Fruit fly (Drosophila melanogaster) whole organism, embryonic: ENCODE measurements around the gene ssp5.

ENCODE experiments used
- Atf3 ChIP-seq: fragments of 200-800 bp; sonication (Bioruptor generic); optimal IDR thresholded peaks from 3 replicates; lab custom pipeline; 2016; ENCODE audit warnings: missing biosample characterization, missing genetic modification characterization
- CG10431 ChIP-seq: fragments of 200-800 bp; sonication (Bioruptor generic); optimal IDR thresholded peaks from 3 replicates; lab custom pipeline; 2018; ENCODE audit warnings: missing biosample characterization, mild to moderate bottlenecking, missing genetic modification characterization
- CG11247 ChIP-seq: fragments of 200-800 bp; sonication (Bioruptor generic); IDR thresholded peaks from 2 replicates; pipeline ENCODE4 v1.3.6; 2022; ENCODE audit warnings: missing biosample characterization, missing genetic modification characterization
- CG12104 ChIP-seq: fragments of 200-800 bp; sonication (Bioruptor generic); optimal IDR thresholded peaks from 3 replicates; lab custom pipeline; 2016; ENCODE audit warnings: missing biosample characterization, missing genetic modification characterization
- CG13775 ChIP-seq: fragments of 200-800 bp; sonication (Bioruptor generic); optimal IDR thresholded peaks from 3 replicates; lab custom pipeline; 2017; ENCODE audit warnings: missing biosample characterization, mild to moderate bottlenecking, missing genetic modification characterization
- CG15073 ChIP-seq: fragments of 200-800 bp; sonication (Bioruptor generic); optimal IDR thresholded peaks from 2 replicates; lab custom pipeline; 2016; ENCODE audit warnings: missing biosample characterization, missing genetic modification characterization
- CG18476 ChIP-seq: fragments of 200-800 bp; sonication (Bioruptor generic); optimal IDR thresholded peaks from 2 replicates; lab custom pipeline; 2016; ENCODE audit warnings: missing biosample characterization, mild to moderate bottlenecking, missing genetic modification characterization
- CG2116 ChIP-seq: fragments of 200-800 bp; sonication (Bioruptor generic); optimal IDR thresholded peaks from 3 replicates; lab custom pipeline; 2018; ENCODE audit warnings: missing biosample characterization, mild to moderate bottlenecking, missing genetic modification characterization
- CG2202 ChIP-seq: fragments of 200-800 bp; sonication (Bioruptor generic); optimal IDR thresholded peaks from 2 replicates; lab custom pipeline; 2018; ENCODE audit warnings: missing biosample characterization, mild to moderate bottlenecking, missing genetic modification characterization
- CG2875 ChIP-seq: fragments of 200-800 bp; sonication (Bioruptor generic); optimal IDR thresholded peaks from 2 replicates; lab custom pipeline; 2017; ENCODE audit warnings: missing biosample characterization, mild to moderate bottlenecking, missing genetic modification characterization, missing genetic modification reagents
- CG32767 ChIP-seq: fragments of 200-800 bp; sonication (Bioruptor generic); IDR thresholded peaks from 2 replicates; pipeline ENCODE4 v1.3.6; 2022; ENCODE audit warnings: missing biosample characterization, missing genetic modification characterization
- CG34422 ChIP-seq: fragments of 200-800 bp; sonication (Bioruptor generic); IDR thresholded peaks from 3 replicates; pipeline ENCODE4 v1.3.6; 2022; ENCODE audit warnings: missing biosample characterization, missing genetic modification characterization
- CG3726 ChIP-seq: fragments of 200-800 bp; sonication (Bioruptor generic); IDR thresholded peaks from 3 replicates; pipeline ENCODE4, ENCODE4 v1.3.6; 2022; ENCODE audit warnings: missing biosample characterization, missing genetic modification characterization
- CG3838 ChIP-seq: fragments of 200-800 bp; sonication (Bioruptor generic); optimal IDR thresholded peaks from 3 replicates; lab custom pipeline; 2016; ENCODE audit warnings: missing biosample characterization, missing genetic modification characterization
- CG4617 ChIP-seq: fragments of 200-800 bp; sonication (Bioruptor generic); optimal IDR thresholded peaks from 3 replicates; lab custom pipeline; 2016; ENCODE audit warnings: missing biosample characterization, missing genetic modification characterization, borderline replicate concordance
- CG6254 ChIP-seq: fragments of 200-800 bp; sonication (Bioruptor generic); optimal IDR thresholded peaks from 3 replicates; lab custom pipeline; 2017; ENCODE audit warnings: mild to moderate bottlenecking, missing biosample characterization, missing genetic modification reagents, missing genetic modification characterization
- CG6689 ChIP-seq: fragments of 200-800 bp; sonication (Bioruptor generic); IDR thresholded peaks from 2 replicates; pipeline ENCODE4 v1.3.6; 2022; ENCODE audit warnings: missing biosample characterization, missing genetic modification characterization
- CG6765 ChIP-seq: fragments of 200-800 bp; sonication (Bioruptor generic); optimal IDR thresholded peaks from 3 replicates; lab custom pipeline; 2017; ENCODE audit warnings: missing biosample characterization, mild to moderate bottlenecking, missing genetic modification characterization
- CG7963 ChIP-seq: fragments of 200-800 bp; sonication (Bioruptor generic); IDR thresholded peaks from 3 replicates; pipeline ENCODE4 v1.3.6; 2022; ENCODE audit warnings: missing biosample characterization, missing genetic modification characterization; ENCODE audit not compliant: partially characterized antibody
- CG7987 ChIP-seq: fragments of 200-800 bp; sonication (Bioruptor generic); optimal IDR thresholded peaks from 2 replicates; lab custom pipeline; 2018; ENCODE audit warnings: missing biosample characterization, mild to moderate bottlenecking, missing genetic modification characterization, moderate library complexity
- CHES-1-like ChIP-seq: fragments of 200-800 bp; sonication (Bioruptor generic); optimal IDR thresholded peaks from 2 replicates; lab custom pipeline; 2016; ENCODE audit warnings: missing biosample characterization, missing genetic modification characterization
- E2f2 ChIP-seq: fragments of 200-800 bp; sonication (Bioruptor generic); IDR thresholded peaks from 2 replicates; pipeline ENCODE4 v1.3.6; 2022; ENCODE audit warnings: missing biosample characterization, missing genetic modification characterization
- Hr51 ChIP-seq, 2 experiments: fragments of 200-800 bp; sonication (Bioruptor generic); optimal IDR thresholded peaks; 2 replicates in 1 of 2; 3 replicates in 1 of 2; lab custom pipeline; 2016 to 2018; ENCODE audit warnings: missing biosample characterization in 2 of 2, missing genetic modification characterization in 2 of 2, mild to moderate bottlenecking in 1 of 2, moderate library complexity in 1 of 2
- Hr78 ChIP-seq, 2 experiments: fragments of 200-800 bp in 1 of 2; fragments of >200 bp in 1 of 2; sonication (Bioruptor generic) in 1 of 2; optimal IDR thresholded peaks; 2 replicates each; lab custom pipeline; 2017 to 2019; ENCODE audit warnings: missing biosample characterization in 2 of 2, missing genetic modification characterization in 2 of 2, mild to moderate bottlenecking in 1 of 2, moderate library complexity in 1 of 2
- Lim3 ChIP-seq: fragments of 200-800 bp; sonication (Bioruptor generic); IDR thresholded peaks from 2 replicates; pipeline ENCODE4 v1.3.6; 2022; ENCODE audit warnings: missing biosample characterization, missing genetic modification characterization
- Mrtf ChIP-seq: fragments of 200-800 bp; sonication (Bioruptor generic); IDR thresholded peaks from 3 replicates; pipeline ENCODE4 v1.3.6; 2022; ENCODE audit warnings: missing biosample characterization, missing genetic modification characterization
- Myb ChIP-seq: fragments of 200-800 bp; sonication (Bioruptor generic); optimal IDR thresholded peaks from 2 replicates; lab custom pipeline; 2016; ENCODE audit warnings: missing biosample characterization, missing genetic modification characterization
- Neu2 ChIP-seq: fragments of 200-800 bp; sonication (Bioruptor generic); optimal IDR thresholded peaks from 3 replicates; lab custom pipeline; 2016; ENCODE audit warnings: missing biosample characterization, missing genetic modification characterization, borderline replicate concordance
- Scr ChIP-seq: fragments of 200-800 bp; sonication (Bioruptor generic); IDR thresholded peaks from 2 replicates; pipeline ENCODE4 v1.3.6; 2022; ENCODE audit warnings: missing biosample characterization, missing genetic modification characterization; ENCODE audit not compliant: partially characterized antibody
- Side ChIP-seq: fragments of 200-800 bp; sonication (Bioruptor generic); optimal IDR thresholded peaks from 2 replicates; lab custom pipeline; 2016; ENCODE audit warnings: missing biosample characterization, missing genetic modification characterization
- bowl ChIP-seq: fragments of 200-800 bp; sonication (Bioruptor generic); IDR thresholded peaks from 2 replicates; pipeline ENCODE4 v1.3.6; 2022; ENCODE audit warnings: missing biosample characterization, missing genetic modification characterization
- br ChIP-seq: fragments of >200 bp; optimal IDR thresholded peaks from 2 replicates; lab custom pipeline; 2017
- bsh ChIP-seq, 2 experiments: fragments of 200-800 bp; sonication (Bioruptor generic); optimal IDR thresholded peaks; 2 replicates each; lab custom pipeline; 2017 to 2018; ENCODE audit warnings: mild to moderate bottlenecking in 2 of 2, missing biosample characterization in 2 of 2, missing genetic modification characterization in 2 of 2, moderate library complexity in 1 of 2
- caup ChIP-seq: fragments of 200-800 bp; sonication (Bioruptor generic); optimal IDR thresholded peaks from 3 replicates; lab custom pipeline; 2017; ENCODE audit warnings: missing biosample characterization, mild to moderate bottlenecking, missing genetic modification characterization, moderate library complexity; ENCODE audit not compliant: severe bottlenecking
- chn ChIP-seq: fragments of 200-800 bp; sonication (Bioruptor generic); optimal IDR thresholded peaks from 2 replicates; lab custom pipeline; 2016; ENCODE audit warnings: missing biosample characterization, missing genetic modification characterization
- dmrt99B ChIP-seq: fragments of 200-800 bp; sonication (Bioruptor generic); optimal IDR thresholded peaks from 2 replicates; lab custom pipeline; 2018; ENCODE audit warnings: missing biosample characterization, mild to moderate bottlenecking, missing genetic modification characterization, moderate library complexity
- eyg ChIP-seq: fragments of 200-800 bp; sonication (Bioruptor generic); optimal IDR thresholded peaks from 3 replicates; lab custom pipeline; 2016; ENCODE audit warnings: missing biosample characterization, missing genetic modification characterization
- gem ChIP-seq: fragments of 200-800 bp; sonication (Bioruptor generic); optimal IDR thresholded peaks from 2 replicates; lab custom pipeline; 2019; ENCODE audit warnings: missing biosample characterization, mild to moderate bottlenecking, missing genetic modification characterization, moderate library complexity
- hbn ChIP-seq: fragments of 200-800 bp; sonication (Bioruptor generic); IDR thresholded peaks from 2 replicates; pipeline ENCODE4 v1.3.6; 2022; ENCODE audit warnings: missing biosample characterization, missing genetic modification characterization; ENCODE audit not compliant: partially characterized antibody
- her ChIP-seq: fragments of 200-800 bp; sonication (Bioruptor generic); optimal IDR thresholded peaks from 2 replicates; lab custom pipeline; 2016; ENCODE audit warnings: missing biosample characterization, missing genetic modification characterization
- hkb ChIP-seq, 2 experiments: fragments of 200-800 bp in 1 of 2; fragments of >200 bp in 1 of 2; sonication (Bioruptor generic) in 1 of 2; IDR thresholded peaks in 1 of 2; optimal IDR thresholded peaks in 1 of 2; 2 replicates each; pipeline versions ENCODE4 v1.3.6 to Lab custom; 2017 to 2022; ENCODE audit warnings: missing biosample characterization in 1 of 2, missing genetic modification characterization in 1 of 2
- insv ChIP-seq, 2 experiments: fragments of 200-800 bp; sonication (Bioruptor generic); optimal IDR thresholded peaks; 3 replicates each; lab custom pipeline; 2016 to 2018; ENCODE audit warnings: missing biosample characterization in 2 of 2, missing genetic modification characterization in 2 of 2
- kah ChIP-seq: fragments of 200-800 bp; sonication (Bioruptor generic); optimal IDR thresholded peaks from 2 replicates; lab custom pipeline; 2018; ENCODE audit warnings: missing biosample characterization, mild to moderate bottlenecking, missing genetic modification characterization
- luna ChIP-seq: fragments of 200-800 bp; sonication (Bioruptor generic); optimal IDR thresholded peaks from 2 replicates; lab custom pipeline; 2016; ENCODE audit warnings: missing biosample characterization, missing genetic modification characterization
- pho ChIP-seq: fragments of 200-800 bp; sonication (Bioruptor generic); optimal IDR thresholded peaks from 2 replicates; lab custom pipeline; 2016; ENCODE audit warnings: missing biosample characterization, missing genetic modification characterization
- phol ChIP-seq: fragments of 200-800 bp; sonication (Bioruptor generic); optimal IDR thresholded peaks from 3 replicates; lab custom pipeline; 2018; ENCODE audit warnings: missing biosample characterization, mild to moderate bottlenecking, missing genetic modification characterization, moderate library complexity
- pzg ChIP-seq: fragments of 200-800 bp; sonication (Bioruptor generic); optimal IDR thresholded peaks from 3 replicates; lab custom pipeline; 2018; ENCODE audit warnings: missing biosample characterization, mild to moderate bottlenecking, missing genetic modification characterization, moderate library complexity
- run ChIP-seq: fragments of 200-800 bp; sonication (Bioruptor generic); optimal IDR thresholded peaks from 3 replicates; lab custom pipeline; 2018; ENCODE audit warnings: missing biosample characterization, mild to moderate bottlenecking, missing genetic modification characterization
- sob ChIP-seq: fragments of 200-800 bp; sonication (Bioruptor generic); IDR thresholded peaks from 2 replicates; pipeline ENCODE4 v1.3.6; 2022; ENCODE audit warnings: missing biosample characterization, missing genetic modification characterization
- tgo ChIP-seq: fragments of 200-800 bp; sonication (Bioruptor generic); IDR thresholded peaks from 3 replicates; pipeline ENCODE4 v1.3.6; 2022; ENCODE audit warnings: missing biosample characterization, missing genetic modification characterization

Gene ssp5

dm6 chr3R:12078961-12079360 lies 46.0 kb downstream of the ssp5 start (continued):
- TF ChIP-seq CG3838 (GFP tag; lab: Kevin White, UChicago) = no peak
- TF ChIP-seq Myb (GFP tag; lab: Kevin White, UChicago) = no peak
- no peak for TF ChIP-seq phol
- no peak for TF ChIP-seq CG7963 (GFP tag; lab: Robert Waterston, UW)
- no peak for TF ChIP-seq CG18476
- TF ChIP-seq CG3726 (GFP tag; lab: Robert Waterston, UW) = peak; percentile 38; the same call in 1 of the 3 replicates
- TF ChIP-seq hkb (optimal IDR thresholded peaks at IDR 0.05; lab: Kevin White, UChicago) = no peak
- TF ChIP-seq hkb (GFP tag; IDR thresholded peaks at IDR 0.05; lab: Robert Waterston, UW) = peak; percentile 90
- no peak for TF ChIP-seq bsh (GFP tag; optimal IDR thresholded peaks at IDR 0.05; lab: Kevin White, UChicago)
- TF ChIP-seq CG13775 (GFP tag; lab: Kevin White, UChicago) = peak; percentile 48
- TF ChIP-seq dmrt99B = peak; percentile 87
- peak; percentile 84 for TF ChIP-seq sob
- 0 out of 2 replicates have a peak, but pooled peaks have one; percentile 30 for TF ChIP-seq Lim3 (GFP tag; lab: Robert Waterston, UW)
- peak; percentile 83 for TF ChIP-seq CG6689
- TF ChIP-seq CG7987 (GFP tag; lab: Kevin White, UChicago) = no peak
- peak; percentile 68 for TF ChIP-seq CG11247 (GFP tag; lab: Robert Waterston, UW)
- TF ChIP-seq tgo (GFP tag; lab: Robert Waterston, UW) = peak; percentile 86
- no peak for TF ChIP-seq CG4617 (GFP tag; lab: Kevin White, UChicago)
- TF ChIP-seq insv (GFP tag; optimal IDR thresholded peaks at IDR 0.05; lab: Kevin White, UChicago) = no peak
- TF ChIP-seq Hr78 (GFP tag; optimal IDR thresholded peaks at IDR 0.05; lab: Kevin White, UChicago) = no peak
- TF ChIP-seq E2f2 = peak; percentile 52; the same call in 1 of the 2 replicates
- no peak for TF ChIP-seq hbn (GFP tag; lab: Robert Waterston, UW)
- TF ChIP-seq chn (GFP tag; lab: Kevin White, UChicago) = no peak
- TF ChIP-seq CG2875 (GFP tag; lab: Kevin White, UChicago) = peak; percentile 38
- peak; percentile 86 for TF ChIP-seq gem (tag; lab: Kevin White, UChicago)
- TF ChIP-seq pho (GFP tag; lab: Kevin White, UChicago) = no peak
- no peak for TF ChIP-seq luna
- TF ChIP-seq br (lab: Kevin White, UChicago) = no peak
- peak; percentile 40; the same call in 1 of the 2 replicates for TF ChIP-seq CG32767
- TF ChIP-seq Mrtf (GFP tag; lab: Robert Waterston, UW) = peak; percentile 77; the same call in 2 of the 3 replicates
- TF ChIP-seq CG12104 (GFP tag; lab: Kevin White, UChicago) = peak; percentile 45
- TF ChIP-seq her (GFP tag; lab: Kevin White, UChicago) = no peak
- no peak for TF ChIP-seq Scr (GFP tag; lab: Robert Waterston, UW)
- no peak for TF ChIP-seq CHES-1-like (GFP tag; lab: Kevin White, UChicago)
- peak; percentile 32 for TF ChIP-seq CG6254 (GFP tag; lab: Kevin White, UChicago)
- TF ChIP-seq CG15073 = no peak
- peak; percentile 66 for TF ChIP-seq CG6765 (GFP tag; lab: Kevin White, UChicago)
- TF ChIP-seq bowl (GFP tag; lab: Robert Waterston, UW) = no peak
- TF ChIP-seq CG2202 (tag; lab: Kevin White, UChicago) = no peak
- no peak for TF ChIP-seq eyg (GFP tag; lab: Kevin White, UChicago)
- TF ChIP-seq CG34422 (GFP tag; lab: Robert Waterston, UW) = peak; percentile 73
- no peak for TF ChIP-seq Atf3
- TF ChIP-seq kah (GFP tag; lab: Kevin White, UChicago) = peak; percentile 7
- peak; percentile 54 for TF ChIP-seq run
- no peak for TF ChIP-seq Side (GFP tag; lab: Kevin White, UChicago)
- TF ChIP-seq pzg (GFP tag; lab: Kevin White, UChicago) = no peak
- no peak for TF ChIP-seq CG10431 (GFP tag; lab: Kevin White, UChicago)
- peak; percentile 81 for TF ChIP-seq caup (GFP tag; lab: Kevin White, UChicago)
- TF ChIP-seq Neu2 (GFP tag; lab: Kevin White, UChicago) = no peak
- no peak for TF ChIP-seq CG2116
- TF ChIP-seq Hr51 (GFP tag; optimal IDR thresholded peaks at IDR 0.05; lab: Kevin White, UChicago) = peak in 1 of 2 experiments; percentile 82
